Fruit fly (Drosophila melanogaster) whole organism, pupa: ENCODE data around the gene dgt1.

Experiments
- CG10348 ChIP-seq: fragments of 200-800 bp; sonication (Bioruptor generic); IDR thresholded peaks from 2 replicates; pipeline ENCODE4 v1.3.6; 2022; ENCODE audit warnings: missing biosample characterization, missing genetic modification characterization
- CG12605 ChIP-seq: fragments of 200-800 bp; sonication (Bioruptor generic); IDR thresholded peaks from 2 replicates; pipeline ENCODE4 v1.3.6; 2022; ENCODE audit warnings: missing biosample characterization, missing genetic modification characterization
- CG14655 ChIP-seq: fragments of 200-800 bp; sonication (Bioruptor generic); optimal IDR thresholded peaks from 3 replicates; lab custom pipeline; 2017; ENCODE audit warnings: mild to moderate bottlenecking, missing biosample characterization, missing genetic modification reagents, missing genetic modification characterization
- CG15710 ChIP-seq: fragments of 200-800 bp; sonication (Bioruptor generic); optimal IDR thresholded peaks from 2 replicates; lab custom pipeline; 2018; ENCODE audit warnings: missing biosample characterization, mild to moderate bottlenecking, missing genetic modification characterization, moderate library complexity
- CG17806 ChIP-seq: fragments of 200-800 bp; sonication (Bioruptor generic); optimal IDR thresholded peaks from 2 replicates; lab custom pipeline; 2018; ENCODE audit warnings: missing biosample characterization, mild to moderate bottlenecking, missing genetic modification characterization, moderate library complexity
- CG34367 ChIP-seq: fragments of 200-800 bp; sonication (Bioruptor generic); optimal IDR thresholded peaks from 2 replicates; lab custom pipeline; 2018; ENCODE audit warnings: missing biosample characterization, mild to moderate bottlenecking, missing genetic modification characterization
- CG4496 ChIP-seq: fragments of 200-800 bp; sonication (Bioruptor generic); IDR thresholded peaks from 3 replicates; pipeline ENCODE4 v1.3.6; 2022; ENCODE audit warnings: missing biosample characterization, missing genetic modification characterization
- CG8301 ChIP-seq: fragments of 200-800 bp; sonication (Bioruptor generic); optimal IDR thresholded peaks from 2 replicates; lab custom pipeline; 2018; ENCODE audit warnings: missing biosample characterization, mild to moderate bottlenecking, missing genetic modification characterization
- CG9948 ChIP-seq: fragments of 200-800 bp; sonication (Bioruptor generic); optimal IDR thresholded peaks from 2 replicates; lab custom pipeline; 2018; ENCODE audit warnings: missing biosample characterization, mild to moderate bottlenecking, missing genetic modification characterization, moderate library complexity
- EcR ChIP-seq: fragments of 200-800 bp; sonication (Bioruptor generic); optimal IDR thresholded peaks from 3 replicates; lab custom pipeline; 2019; ENCODE audit warnings: missing biosample characterization, missing genetic modification characterization, mild to moderate bottlenecking, moderate library complexity, missing genetic modification reagents
- Ets98B ChIP-seq: fragments of 200-800 bp; sonication (Bioruptor generic); IDR thresholded peaks from 2 replicates; pipeline ENCODE4 v1.3.6; 2022; ENCODE audit warnings: missing biosample characterization, missing genetic modification characterization
- Pif1B ChIP-seq: fragments of 200-800 bp; sonication (Bioruptor generic); optimal IDR thresholded peaks from 3 replicates; lab custom pipeline; 2016; ENCODE audit warnings: missing biosample characterization, missing genetic modification characterization
- Snoo ChIP-seq: fragments of 200-800 bp; sonication (Bioruptor generic); optimal IDR thresholded peaks from 3 replicates; lab custom pipeline; 2017; ENCODE audit warnings: missing biosample characterization, mild to moderate bottlenecking, missing genetic modification characterization, inconsistent platforms

dm6 chr3R:29862795-29863194, 5.5 kb upstream of the dgt1 start:
- no peak for TF ChIP-seq CG10348
- TF ChIP-seq Ets98B (GFP tag; lab: Robert Waterston, UW): no peak
- TF ChIP-seq CG8301 (tag; lab: Kevin White, UChicago): no peak
- TF ChIP-seq CG12605: no peak
- no peak for TF ChIP-seq CG34367 (tag; lab: Kevin White, UChicago)
- TF ChIP-seq CG4496 (GFP tag; lab: Robert Waterston, UW): no peak
- no peak for TF ChIP-seq EcR (GFP tag; lab: Kevin White, UChicago)
- no peak for TF ChIP-seq Snoo (tag; lab: Kevin White, UChicago)
- TF ChIP-seq CG15710 (tag; lab: Kevin White, UChicago): no peak
- no peak for TF ChIP-seq Pif1B (GFP tag; lab: Kevin White, UChicago)
- TF ChIP-seq CG9948 (tag; lab: Kevin White, UChicago): no peak
- no peak for TF ChIP-seq CG14655 (GFP tag; lab: Kevin White, UChicago)
- no peak for TF ChIP-seq CG17806
